Worm (Caenorhabditis elegans): ENCODE results near the gene EGAP1.1.

Gene EGAP1.1

ce11 chrIII:5965839-5966463, 28.9 kb upstream of the EGAP1.1 start, which contains the start of gene dct-6:
Gene dct-6 (plus strand): TSS chrIII:5966413.
- TF ChIP-seq nhr-80 (tag; optimal IDR thresholded peaks at IDR 0.05) = peak; percentile 41
- no peak for TF ChIP-seq lsy-27 (tag; optimal IDR thresholded peaks at IDR 0.05; ENCODE audit: borderline replicate concordance, insufficient read depth)
- no peak for TF ChIP-seq repo-1 (tag; optimal IDR thresholded peaks at IDR 0.05)

ce11 chrIII:5965368-5965767, 28.3 kb upstream of the EGAP1.1 start:
- TF ChIP-seq dpff-1 (tag; optimal IDR thresholded peaks at IDR 0.05) (no peak), sea-2 (GFP tag; IDR thresholded peaks at IDR 0.05) (no peak), ekl-4 (GFP tag; IDR thresholded peaks at IDR 0.05) (no peak), akir-1 (GFP tag; optimal IDR thresholded peaks at IDR 0.05) (no peak), zim-3 (tag; optimal IDR thresholded peaks at IDR 0.05) (no peak), dpl-1 (GFP tag; optimal IDR thresholded peaks at IDR 0.05) (no peak), let-607 (tag; optimal IDR thresholded peaks at IDR 0.05) (no peak), him-1 (tag; optimal IDR thresholded peaks at IDR 0.05) (no peak), B0261.1 (tag; optimal IDR thresholded peaks at IDR 0.05) (no peak), unc-62 (GFP tag; optimal IDR thresholded peaks at IDR 0.05) (no peak), lsl-1 (GFP tag; optimal IDR thresholded peaks at IDR 0.05) (no peak), madf-3 (GFP tag; IDR thresholded peaks at IDR 0.05) (no peak), tbx-9 (tag; optimal IDR thresholded peaks at IDR 0.05; ENCODE audit: borderline replicate concordance) (no peak)

- TF ChIP-seq Y95B8A.8 (GFP tag; IDR thresholded peaks at IDR 0.05) (no peak), hmg-1.2 (GFP tag; IDR thresholded peaks at IDR 0.05) (peak; percentile 28; the same call in 1 of the 2 replicates), nhr-80 (tag; optimal IDR thresholded peaks at IDR 0.05) (peak; percentile 79), nfya-2 (GFP tag; IDR thresholded peaks at IDR 0.05) (no peak), snpc-4 (GFP tag; optimal IDR thresholded peaks at IDR 0.05) (no peak), snpc-4 (tag; optimal IDR thresholded peaks at IDR 0.05) (no peak), him-1 (tag; optimal IDR thresholded peaks at IDR 0.05) (no peak), Y67H2A.10 (GFP tag; conservative IDR thresholded peaks at IDR 0.05) (no peak)
These were observed 27.1 kb upstream of the EGAP1.1 start for ce11 chrIII:5964058-5964632.

- TF ChIP-seq F33H1.4 (GFP tag; IDR thresholded peaks at IDR 0.05) (no peak), nhr-120 (GFP tag; IDR thresholded peaks at IDR 0.05) (no peak), ztf-25 (GFP tag; IDR thresholded peaks at IDR 0.05) (no peak)
These were observed 24.5 kb upstream of the EGAP1.1 start for ce11 chrIII:5961560-5961959.

ce11 chrIII:5959049-5959448, 22.0 kb upstream of the EGAP1.1 start:
- no peak for TF ChIP-seq pha-4 (tag; optimal IDR thresholded peaks at IDR 0.05)
- no peak for TF ChIP-seq snpc-1.1 (tag; optimal IDR thresholded peaks at IDR 0.05; ENCODE audit: insufficient read depth)
- TF ChIP-seq lin-35 (GFP tag; optimal IDR thresholded peaks at IDR 0.05) = no peak
- no peak for TF ChIP-seq bed-1 (GFP tag; IDR thresholded peaks at IDR 0.05)
- no peak for TF ChIP-seq aptf-3 (GFP tag; IDR thresholded peaks at IDR 0.05)
- no peak for TF ChIP-seq egrh-3 (GFP tag; IDR thresholded peaks at IDR 0.05)
- no peak for TF ChIP-seq fkh-3 (tag; optimal IDR thresholded peaks at IDR 0.05)
- TF ChIP-seq ceh-100 (GFP tag; IDR thresholded peaks at IDR 0.05) = no peak
- TF ChIP-seq snpc-1.3 (tag; optimal IDR thresholded peaks at IDR 0.05; ENCODE audit: insufficient read depth) = no peak
- no peak for TF ChIP-seq D2030.7 (GFP tag; IDR thresholded peaks at IDR 0.05)
- no peak for TF ChIP-seq F22D6.2 (tag; optimal IDR thresholded peaks at IDR 0.05)
- no peak for TF ChIP-seq repo-1 (tag; optimal IDR thresholded peaks at IDR 0.05)
- no peak for TF ChIP-seq ceh-58 (GFP tag; IDR thresholded peaks at IDR 0.05)
- TF ChIP-seq nhr-179 (tag; optimal IDR thresholded peaks at IDR 0.05) = no peak
- TF ChIP-seq madf-10 (tag; optimal IDR thresholded peaks at IDR 0.05) = no peak
